Fruit fly (Drosophila melanogaster): ENCODE results near the gene CG32204.

DNA sequence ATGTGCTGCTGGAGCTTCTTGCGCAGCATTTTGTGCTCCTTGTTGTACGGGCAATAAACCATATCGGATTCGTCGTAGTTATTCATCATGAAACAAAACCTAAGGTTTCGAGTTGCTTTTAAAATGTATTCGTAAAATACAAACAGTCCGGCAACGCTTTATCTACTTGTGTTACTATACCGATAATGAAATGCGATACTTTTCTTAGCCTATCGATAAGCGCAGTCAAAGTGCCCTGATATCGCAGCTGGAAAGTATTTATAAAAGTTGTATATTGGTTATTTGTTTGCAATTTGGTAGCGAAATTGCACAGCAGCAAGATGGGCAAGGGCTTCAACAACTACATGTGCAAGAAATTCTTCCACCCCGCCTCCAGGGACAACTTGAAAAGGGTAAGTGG is 44.4 kb downstream of the CG32204 start, which contains the start of the genes arx and CG6843:
- no peak for TF ChIP-seq CG8632 (GFP tag; optimal IDR thresholded peaks at IDR 0.05)
- TF ChIP-seq Gug (GFP tag; IDR thresholded peaks at IDR 0.05), result no peak
- no peak for TF ChIP-seq ss (GFP tag; optimal IDR thresholded peaks at IDR 0.05)
- TF ChIP-seq Blimp-1 (GFP tag; optimal IDR thresholded peaks at IDR 0.05), result no peak
- TF ChIP-seq CG6163 (GFP tag; IDR thresholded peaks at IDR 0.05), result no peak
- TF ChIP-seq CG11762 (GFP tag; optimal IDR thresholded peaks at IDR 0.05; ENCODE audit: insufficient read depth), result no peak
- no peak for TF ChIP-seq CG6276 (GFP tag; optimal IDR thresholded peaks at IDR 0.05)
- no peak for TF ChIP-seq CG6808 (GFP tag; optimal IDR thresholded peaks at IDR 0.05)
- TF ChIP-seq Ets21C (GFP tag; optimal IDR thresholded peaks at IDR 0.05), result no peak
- TF ChIP-seq CG8319 (GFP tag; optimal IDR thresholded peaks at IDR 0.05), result no peak
- no peak for TF ChIP-seq Eip78C (GFP tag)
- TF ChIP-seq spab (GFP tag; optimal IDR thresholded peaks at IDR 0.05), result no peak
